Worm (Caenorhabditis elegans): ENCODE data around the gene C05C10.5.

ce11 chrII:9948662-9949061 is 9.8 kb downstream of the C05C10.5 start:
- TF ChIP-seq ets-7 (tag; optimal IDR thresholded peaks at IDR 0.05), result no peak
- no peak for TF ChIP-seq ceh-13 (GFP tag; optimal IDR thresholded peaks at IDR 0.05)
- no peak for TF ChIP-seq ama-1 (optimal IDR thresholded peaks at IDR 0.05)
- TF ChIP-seq flt-1 (GFP tag; IDR thresholded peaks at IDR 0.05), result no peak
- TF ChIP-seq hmg-4 (GFP tag; optimal IDR thresholded peaks at IDR 0.05), result no peak
- TF ChIP-seq hnd-1 (tag; optimal IDR thresholded peaks at IDR 0.05), result no peak
- no peak for TF ChIP-seq hmbx-1 (tag; optimal IDR thresholded peaks at IDR 0.05)
- no peak for TF ChIP-seq tra-4 (tag; optimal IDR thresholded peaks at IDR 0.05)
- TF ChIP-seq aly-1 (tag; optimal IDR thresholded peaks at IDR 0.05), result no peak
